Fruit fly (Drosophila melanogaster): ENCODE data around the gene Iru.

The Iru gene

dm6 chr3R:9053850-9054441, 47.7 kb downstream of the Iru start:
- TF ChIP-seq sage (GFP tag; optimal IDR thresholded peaks at IDR 0.05) (no peak), CG32264 (GFP tag; optimal IDR thresholded peaks at IDR 0.05) (peak; percentile 50), pan (optimal IDR thresholded peaks at IDR 0.05) (no peak), fru (GFP tag; optimal IDR thresholded peaks at IDR 0.05) (peak; percentile 76), woc (GFP tag; optimal IDR thresholded peaks at IDR 0.05) (peak; percentile 50), foxo (GFP tag; optimal IDR thresholded peaks at IDR 0.05) (peak in 1 of 2 experiments; percentile 73), lola (GFP tag; optimal IDR thresholded peaks at IDR 0.05) (no peak), CG9705 (GFP tag; optimal IDR thresholded peaks at IDR 0.05) (peak; percentile 4), Vsx2 (GFP tag; optimal IDR thresholded peaks at IDR 0.05; ENCODE audit: partially characterized antibody) (no peak), ey (GFP tag; optimal IDR thresholded peaks at IDR 0.05) (peak; percentile 71), h (GFP tag; optimal IDR thresholded peaks at IDR 0.05) (peak; percentile 51), Sp1 (GFP tag; optimal IDR thresholded peaks at IDR 0.05) (peak; percentile 57), Hnf4 (GFP tag; optimal IDR thresholded peaks at IDR 0.05) (no peak), Hr83 (GFP tag; optimal IDR thresholded peaks at IDR 0.05; ENCODE audit: poor library complexity, severe bottlenecking) (peak; percentile 45), Dif (GFP tag; optimal IDR thresholded peaks at IDR 0.05; ENCODE audit: partially characterized antibody) (peak; percentile 75), psq (GFP tag; optimal IDR thresholded peaks at IDR 0.05) (peak; percentile 42), Hr78 (GFP tag; optimal IDR thresholded peaks at IDR 0.05) (no peak), Rel (GFP tag; optimal IDR thresholded peaks at IDR 0.05) (no peak), Rel (tag; optimal IDR thresholded peaks at IDR 0.05) (no peak), br (GFP tag; optimal IDR thresholded peaks at IDR 0.05) (peak; percentile 66), rgr (GFP tag; optimal IDR thresholded peaks at IDR 0.05) (peak; percentile 24), dmrt93B (GFP tag; optimal IDR thresholded peaks at IDR 0.05) (peak; percentile 66), HLH106 (tag; optimal IDR thresholded peaks at IDR 0.05) (peak; percentile 72)

- TF ChIP-seq Myc (optimal IDR thresholded peaks at IDR 0.05): no peak
- no peak for TF ChIP-seq tai (GFP tag; optimal IDR thresholded peaks at IDR 0.05)
- peak; percentile 22 for TF ChIP-seq dmrt93B (GFP tag; optimal IDR thresholded peaks at IDR 0.05)
- TF ChIP-seq Jra (GFP tag; optimal IDR thresholded peaks at IDR 0.05): peak; percentile 4
- peak; percentile 27 for TF ChIP-seq sv (GFP tag; optimal IDR thresholded peaks at IDR 0.05)
- TF ChIP-seq foxo (GFP tag; optimal IDR thresholded peaks at IDR 0.05): peak in 1 of 2 experiments; percentile 46
- no peak for TF ChIP-seq Mio (GFP tag; optimal IDR thresholded peaks at IDR 0.05)
- peak; percentile 5 for TF ChIP-seq rgr (GFP tag; optimal IDR thresholded peaks at IDR 0.05)
- TF ChIP-seq sage (GFP tag; optimal IDR thresholded peaks at IDR 0.05): peak; percentile 22
- no peak for TF ChIP-seq Dif (GFP tag; optimal IDR thresholded peaks at IDR 0.05; ENCODE audit: partially characterized antibody)
- TF ChIP-seq HLH106 (tag; optimal IDR thresholded peaks at IDR 0.05): peak; percentile 18
- TF ChIP-seq OdsH (GFP tag; optimal IDR thresholded peaks at IDR 0.05): peak; percentile 52
Observed at dm6 chr3R:9054442-9055118, 48.3 kb downstream of the Iru start.

- TF ChIP-seq HLH106 (tag; optimal IDR thresholded peaks at IDR 0.05) (peak; percentile 97), CG9705 (GFP tag; optimal IDR thresholded peaks at IDR 0.05) (peak; percentile 82), Dfd (GFP tag; optimal IDR thresholded peaks at IDR 0.05) (no peak), dl (GFP tag; optimal IDR thresholded peaks at IDR 0.05; ENCODE audit: insufficient read depth in 1 of 2, partially characterized antibody in 2 of 2) (no peak), woc (GFP tag; optimal IDR thresholded peaks at IDR 0.05) (peak; percentile 87), Abd-B (GFP tag; optimal IDR thresholded peaks at IDR 0.05) (no peak), Mio (GFP tag; optimal IDR thresholded peaks at IDR 0.05) (peak; percentile 44), N (GFP tag; optimal IDR thresholded peaks at IDR 0.05) (no peak), pan (optimal IDR thresholded peaks at IDR 0.05) (no peak), ey (GFP tag; optimal IDR thresholded peaks at IDR 0.05) (peak; percentile 90), Dif (GFP tag; optimal IDR thresholded peaks at IDR 0.05; ENCODE audit: partially characterized antibody) (no peak), sage (GFP tag; optimal IDR thresholded peaks at IDR 0.05) (peak; percentile 92), GATAd (GFP tag; optimal IDR thresholded peaks at IDR 0.05) (no peak), lola (GFP tag; optimal IDR thresholded peaks at IDR 0.05) (no peak), Sp1 (GFP tag; optimal IDR thresholded peaks at IDR 0.05) (peak; percentile 98), jim (GFP tag; optimal IDR thresholded peaks at IDR 0.05) (no peak), Jra (GFP tag; optimal IDR thresholded peaks at IDR 0.05) (peak; percentile 71), Hr83 (GFP tag; optimal IDR thresholded peaks at IDR 0.05; ENCODE audit: poor library complexity, severe bottlenecking) (peak; percentile 54), h (GFP tag; optimal IDR thresholded peaks at IDR 0.05) (peak; percentile 96), Rel (GFP tag; optimal IDR thresholded peaks at IDR 0.05) (no peak), Rel (tag; optimal IDR thresholded peaks at IDR 0.05) (no peak), tai (GFP tag; optimal IDR thresholded peaks at IDR 0.05) (no peak), brk (GFP tag; optimal IDR thresholded peaks at IDR 0.05) (peak; percentile 95), OdsH (GFP tag; optimal IDR thresholded peaks at IDR 0.05) (peak; percentile 96), rgr (GFP tag; optimal IDR thresholded peaks at IDR 0.05) (peak; percentile 96), dmrt93B (GFP tag; optimal IDR thresholded peaks at IDR 0.05) (peak; percentile 89), usp (GFP tag; optimal IDR thresholded peaks at IDR 0.05) (no peak), Myc (optimal IDR thresholded peaks at IDR 0.05) (no peak), Hnf4 (GFP tag; optimal IDR thresholded peaks at IDR 0.05) (peak; percentile 90), psq (GFP tag; optimal IDR thresholded peaks at IDR 0.05) (peak; percentile 88), foxo (GFP tag; optimal IDR thresholded peaks at IDR 0.05) (peak; percentile 50 to 96), fru (GFP tag; optimal IDR thresholded peaks at IDR 0.05) (peak; percentile 92), dsf (GFP tag; optimal IDR thresholded peaks at IDR 0.05; ENCODE audit: borderline replicate concordance) (peak; percentile 79)
Observed at dm6 chr3R:9055119-9056105, 49.2 kb downstream of the Iru start.

Data from whole organism, wandering third instar larva.